Worm (Caenorhabditis elegans) whole organism, young adult: ENCODE measurements around the gene fbxa-135.

Experiments
- F49E8.2 ChIP-seq: sonication (generic microtip); optimal IDR thresholded peaks from 3 replicates; lab custom pipeline; 2017; ENCODE audit warnings: missing genetic modification characterization, mild to moderate bottlenecking, missing compliant biosample characterization, antibody characterized with exemption, moderate library complexity; ENCODE audit not compliant: insufficient read depth
- die-1 ChIP-seq: sonication (generic microtip); optimal IDR thresholded peaks from 2 replicates; lab custom pipeline; 2016; ENCODE audit warnings: missing genotype, mild to moderate bottlenecking, missing genetic modification characterization, missing compliant biosample characterization
- efl-1 ChIP-seq: fragments of 150-350 bp; optimal IDR thresholded peaks from 2 replicates; lab custom pipeline; 2014; ENCODE audit warnings: missing biosample characterization, missing genetic modification reagents, missing genetic modification characterization
- pha-4 ChIP-seq: fragments of 150-350 bp; sonication (generic microtip); optimal IDR thresholded peaks from 2 replicates; lab custom pipeline; 2014; ENCODE audit warnings: missing biosample characterization, missing genetic modification reagents, missing genetic modification characterization
- sea-2 ChIP-seq: fragments of 200-800 bp; sonication (Bioruptor generic); IDR thresholded peaks from 2 replicates; pipeline ENCODE4 v1.3.6; 2022; ENCODE audit warnings: missing genetic modification characterization, missing compliant biosample characterization
- tlf-1 ChIP-seq: fragments of 200-800 bp; sonication (Bioruptor generic); optimal IDR thresholded peaks from 2 replicates; lab custom pipeline; 2018; ENCODE audit warnings: mild to moderate bottlenecking, missing genetic modification characterization, missing compliant biosample characterization
- ztf-3 ChIP-seq: fragments of 200-800 bp; sonication (Bioruptor generic); optimal IDR thresholded peaks from 2 replicates; lab custom pipeline; 2018; ENCODE audit warnings: mild to moderate bottlenecking, missing genetic modification characterization, missing compliant biosample characterization

ce11 chrV:15369707-15370106, 32.4 kb upstream of the fbxa-135 start, which contains the start of gene nhr-269:
- TF ChIP-seq die-1 (tag; lab: Kevin White, UChicago) (no peak), pha-4 (no peak), ztf-3 (no peak), tlf-1 (no peak), efl-1 (GFP tag; lab: Kevin White, UChicago) (no peak), sea-2 (GFP tag; lab: Robert Waterston, UW) (no peak), F49E8.2 (tag; lab: Kevin White, UChicago) (no peak)
